Fruit fly (Drosophila melanogaster) S2 (cell line): ENCODE measurements around the gene CG43235.

Experiments
- CG8478 ChIP-seq: fragments of >200 bp; optimal IDR thresholded peaks from 2 replicates; lab custom pipeline; 2018
- CTCF ChIP-seq, 2 experiments: fragments of >200 bp; optimal IDR thresholded peaks; 2 replicates each; lab custom pipeline; 2018

- TF ChIP-seq CG8478 (lab: Kevin White, UChicago) (no peak), CTCF (optimal IDR thresholded peaks at IDR 0.05; lab: Kevin White, UChicago) (no peak)
Measured at dm6 chr2L:7690961-7691360, 1.9 kb upstream of the CG43235 start, which contains the start of gene CG18585.
